Worm (Caenorhabditis elegans) whole organism, dauer: ENCODE measurements around the gene F36H9.2.
"Not testable (repeated sequence)": the region's sequence is repeated elsewhere in the genome, so short reads cannot be mapped to it uniquely, and the experiment has no call there.

Experiments used
- unc-62 ChIP-seq: sonication (generic microtip); optimal IDR thresholded peaks from 2 replicates; lab custom pipeline; 2017; ENCODE audit warnings: missing biosample characterization, missing genetic modification reagents, missing genetic modification characterization

Gene F36H9.2

DNA sequence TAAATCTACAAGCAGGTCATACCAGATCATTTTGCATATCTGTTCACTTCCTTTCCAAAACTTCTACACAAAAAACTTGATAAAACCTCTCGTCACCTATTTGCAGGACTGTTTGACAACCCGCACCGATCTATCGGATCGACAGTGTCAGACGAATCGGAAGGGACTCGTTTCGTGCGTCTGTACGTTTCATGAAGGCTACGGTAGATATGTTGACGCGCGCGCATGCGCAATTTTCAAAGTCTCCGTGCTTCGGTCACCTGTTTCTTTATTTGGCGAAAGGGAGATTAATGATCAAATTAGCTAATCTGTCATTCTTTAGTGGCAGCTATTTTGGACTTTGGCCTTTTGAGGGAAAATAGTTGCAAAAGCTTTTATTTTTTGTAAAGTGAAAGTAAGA, 1.2 kb downstream of the F36H9.2 start:
- no peak for TF ChIP-seq unc-62 (GFP tag; lab: Kevin White, UChicago)

DNA sequence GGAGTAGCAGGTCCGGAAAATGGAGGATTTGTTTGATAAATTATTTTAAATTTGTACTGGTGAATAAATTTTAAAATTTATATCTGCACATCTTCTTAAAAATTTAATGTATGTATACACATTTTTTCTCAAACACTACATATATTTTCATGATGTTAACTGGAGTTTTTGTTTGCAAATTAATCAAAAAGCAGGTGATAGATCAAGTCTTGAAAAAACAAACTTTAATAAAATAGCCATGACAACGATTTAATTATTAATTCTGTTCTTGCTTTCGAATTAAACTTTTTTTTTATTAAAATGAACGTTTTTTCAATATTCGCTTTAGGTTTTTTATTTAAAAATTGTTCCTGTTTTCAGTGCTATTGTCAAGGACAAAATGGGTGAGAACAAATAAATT, 6.0 kb downstream of the F36H9.2 start, which contains the start of gene F36H9.1:
Gene F36H9.1, plus strand, starts transcription at position 301 of the 400 bp plus-strand sequence.
- TF ChIP-seq unc-62 (GFP tag; lab: Kevin White, UChicago): no peak

- no peak for TF ChIP-seq unc-62 (GFP tag; lab: Kevin White, UChicago)
Measured at ce11 chrV:1797900-1798299, 9.6 kb downstream of the F36H9.2 start, which contains the start of gene F36H9.10. Gene F36H9.10, plus strand, starts transcription at chrV:1798200.

DNA sequence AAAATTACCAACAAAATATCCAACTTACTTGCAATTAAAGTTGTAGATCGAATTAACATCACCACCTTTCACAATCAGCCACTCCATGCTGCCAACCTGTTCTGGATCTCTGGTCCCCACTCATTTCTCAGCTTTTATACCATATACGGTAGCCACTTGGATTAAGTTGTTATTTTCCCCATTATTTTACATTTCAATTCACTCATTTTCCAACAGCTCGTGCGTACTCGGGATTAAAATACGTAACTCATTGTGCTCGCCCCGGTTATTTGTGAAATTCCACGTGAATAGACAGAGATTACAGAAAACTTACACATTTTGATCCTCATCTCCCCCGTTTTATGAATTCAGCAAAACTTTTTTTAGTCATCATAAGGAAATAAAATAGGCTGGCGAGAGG, 14.8 kb downstream of the F36H9.2 start, which contains the start of gene srt-41:
Gene srt-41, minus strand, starts transcription at position 101 of the 400 bp plus-strand sequence.
- no peak for TF ChIP-seq unc-62 (GFP tag; lab: Kevin White, UChicago)

- no peak for TF ChIP-seq unc-62 (GFP tag; lab: Kevin White, UChicago)
Measured at ce11 chrV:1804034-1804542, 15.8 kb downstream of the F36H9.2 start.

ce11 chrV:1804645-1805559, 16.6 kb downstream of the F36H9.2 start, which contains the start of the genes hsp-16.2 and hsp-16.41:
Gene hsp-16.2, minus strand, starts transcription at chrV:1804957.
Gene hsp-16.41, plus strand, starts transcription at chrV:1805178.
- no peak for TF ChIP-seq unc-62 (GFP tag; lab: Kevin White, UChicago)

DNA sequence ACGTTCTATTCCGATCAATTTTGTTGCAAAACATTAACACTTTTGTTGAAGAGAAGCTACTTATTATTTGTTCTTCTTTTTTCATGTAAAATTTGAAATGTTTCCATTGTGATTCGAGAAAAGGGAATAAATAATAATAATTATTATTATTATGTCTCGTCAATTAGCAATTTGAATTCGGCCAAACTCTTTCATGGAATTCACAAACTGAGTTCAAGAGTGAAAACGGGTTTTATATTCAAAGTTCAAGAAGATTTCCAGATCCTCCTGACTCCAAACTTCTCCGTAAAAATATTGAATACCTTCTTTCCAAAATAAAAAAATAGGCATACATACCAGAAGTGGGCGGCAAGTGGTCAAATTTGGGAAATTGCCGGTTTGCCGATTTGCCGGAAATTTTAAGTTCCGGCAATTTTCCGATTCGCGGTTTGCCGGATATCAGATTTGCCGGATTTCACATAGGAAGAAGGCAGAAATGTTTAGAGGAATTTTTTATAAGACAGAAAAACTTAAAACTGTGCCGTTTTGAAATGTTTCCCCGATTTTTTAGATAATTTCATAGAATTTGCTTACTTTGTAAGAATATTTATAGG, 17.6 kb downstream of the F36H9.2 start:
- TF ChIP-seq unc-62 (GFP tag; lab: Kevin White, UChicago): no peak

ce11 chrV:1807160-1807559, 18.9 kb downstream of the F36H9.2 start, which contains the start of gene srt-42:
Gene srt-42, plus strand, starts transcription at chrV:1807460.
- TF ChIP-seq unc-62 (GFP tag; lab: Kevin White, UChicago): no peak

DNA sequence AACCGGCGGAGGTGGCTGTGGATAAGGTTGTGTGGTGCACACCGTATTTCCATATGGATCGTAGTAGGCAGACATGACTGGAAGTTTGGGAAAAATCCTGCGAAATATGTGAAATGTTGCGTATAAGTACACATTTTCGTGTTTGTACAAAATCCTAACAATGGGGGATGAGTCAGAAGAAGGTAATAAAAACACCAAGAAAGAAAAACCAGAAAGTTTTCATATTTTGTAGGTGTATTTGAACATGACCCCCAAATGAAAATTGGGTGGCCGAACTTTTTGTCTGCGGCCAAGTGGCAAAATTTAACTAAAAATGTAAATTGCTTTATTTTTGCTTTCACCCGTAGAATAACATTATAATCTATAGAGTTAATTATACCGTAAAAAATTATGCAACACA, 22.8 kb downstream of the F36H9.2 start, which contains the start of gene Y46H3A.4:
Gene Y46H3A.4, minus strand, starts transcription at position 101 of the 400 bp plus-strand sequence.
- TF ChIP-seq unc-62 (GFP tag; lab: Kevin White, UChicago): no peak

ce11 chrV:1814784-1815183, 26.5 kb downstream of the F36H9.2 start, which contains the start of gene Y46H3A.5:
Gene Y46H3A.5, minus strand, starts transcription at chrV:1814884.
- TF ChIP-seq unc-62 (GFP tag; lab: Kevin White, UChicago): not testable (repeated sequence)

DNA sequence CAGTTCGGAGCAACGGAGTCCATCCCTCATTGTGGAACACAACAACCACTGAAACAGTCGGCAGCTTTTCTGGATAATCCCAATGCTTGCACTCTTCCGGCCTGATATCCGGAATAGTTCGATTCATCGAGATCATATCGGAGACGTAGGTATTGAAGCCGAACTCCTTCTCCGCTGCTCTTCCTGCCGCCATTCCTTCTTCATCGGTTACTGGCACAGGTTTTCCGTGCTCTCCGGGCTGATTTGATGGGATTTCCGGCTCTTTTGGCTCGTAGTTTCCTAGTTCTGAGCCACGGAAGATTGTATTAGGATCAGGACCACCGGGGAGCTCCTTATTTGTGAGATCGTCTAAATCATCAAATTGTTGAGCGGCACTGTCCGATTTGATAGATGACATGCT, 31.8 kb downstream of the F36H9.2 start:
- no peak for TF ChIP-seq unc-62 (GFP tag; lab: Kevin White, UChicago)

DNA sequence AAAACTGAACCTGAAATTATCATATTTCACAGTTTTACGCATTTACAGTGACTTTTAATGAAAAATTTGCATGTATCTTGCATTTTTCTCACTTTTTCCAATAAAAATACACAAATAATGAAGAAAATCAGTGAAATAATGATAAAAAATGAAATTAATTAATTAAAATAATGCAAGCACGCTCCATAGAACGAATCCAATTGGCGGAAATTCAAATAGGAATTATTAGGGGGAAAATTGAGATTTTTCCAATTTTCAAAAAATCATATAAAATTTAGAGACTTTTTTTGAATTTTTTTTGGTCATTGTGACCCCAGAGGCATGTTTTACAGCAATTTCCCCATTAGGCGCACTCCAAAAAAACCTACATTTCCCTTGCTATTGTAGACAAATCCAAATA, 32.5 kb downstream of the F36H9.2 start:
- no peak for TF ChIP-seq unc-62 (GFP tag; lab: Kevin White, UChicago)

ce11 chrV:1821287-1821686, 33.0 kb downstream of the F36H9.2 start, which contains the start of the genes gly-7 and mrpl-39:
Gene gly-7, minus strand, starts transcription at chrV:1821323.
Gene mrpl-39, plus strand, starts transcription at chrV:1821579.
- TF ChIP-seq unc-62 (GFP tag; lab: Kevin White, UChicago): no peak

DNA sequence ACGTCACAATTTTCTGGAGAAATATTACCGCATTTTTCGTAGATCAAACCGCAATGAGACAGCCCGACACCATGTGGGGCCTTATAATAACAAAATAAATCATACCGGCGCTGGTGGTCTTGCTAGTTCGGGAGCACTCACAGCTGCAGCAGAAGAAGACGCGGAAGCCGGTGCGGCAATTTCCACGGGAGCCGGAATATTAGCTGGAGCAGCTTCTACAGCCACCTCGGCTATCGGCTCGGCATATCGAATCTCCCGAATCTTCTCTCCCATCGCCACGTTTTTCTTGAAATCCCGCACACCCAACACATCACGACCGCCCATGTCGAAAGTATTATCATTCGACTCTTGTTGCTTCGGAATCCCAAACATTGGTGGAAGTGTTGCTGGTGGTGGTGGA, 36.3 kb downstream of the F36H9.2 start:
- TF ChIP-seq unc-62 (GFP tag; lab: Kevin White, UChicago): no peak

DNA sequence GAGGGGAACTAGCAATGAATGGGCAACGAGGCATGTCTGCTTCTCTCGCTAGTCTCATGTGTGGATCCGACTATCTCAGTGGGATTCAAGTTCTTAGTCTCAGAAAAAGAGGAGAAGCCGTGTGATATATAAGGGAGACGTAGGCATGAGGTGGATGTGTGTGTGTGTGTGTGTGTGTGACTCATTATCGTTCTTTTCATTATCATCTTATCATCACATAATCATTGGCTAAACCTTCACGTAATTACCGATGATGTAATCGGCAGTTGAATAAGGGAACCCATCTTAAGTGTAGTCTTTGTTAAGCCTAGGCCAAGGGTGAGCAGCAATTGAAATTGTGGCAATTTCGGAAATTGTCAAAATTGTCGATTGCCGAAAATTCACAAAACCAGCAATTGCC, 41.7 kb downstream of the F36H9.2 start, which contains the start of gene Y32G9B.1:
Gene Y32G9B.1, minus strand, starts transcription at position 101 of the 400 bp plus-strand sequence.
- TF ChIP-seq unc-62 (GFP tag; lab: Kevin White, UChicago): no peak
